Worm (Caenorhabditis elegans) whole organism, L2 larva: ENCODE data around the gene vha-1.

Experiments
- C34F6.9 ChIP-seq: fragments of 150-350 bp; optimal IDR thresholded peaks from 2 replicates; lab custom pipeline; 2014; ENCODE audit warnings: missing biosample characterization, missing genetic modification characterization
- F13H6.1 ChIP-seq: sonication (generic microtip); optimal IDR thresholded peaks from 2 replicates; lab custom pipeline; 2016; ENCODE audit warnings: missing genetic modification characterization, missing compliant biosample characterization
- ama-1 ChIP-seq: fragments of 150-350 bp; optimal IDR thresholded peaks from 2 replicates; lab custom pipeline; 2018; ENCODE audit warnings: inconsistent platforms
- blmp-1 ChIP-seq: sonication (generic microtip); optimal IDR thresholded peaks from 2 replicates; lab custom pipeline; 2017; ENCODE audit warnings: missing genetic modification characterization, mild to moderate bottlenecking, missing compliant biosample characterization, antibody characterized with exemption, moderate library complexity; ENCODE audit not compliant: insufficient read depth
- ceh-16 ChIP-seq: fragments of 150-350 bp; optimal IDR thresholded peaks from 2 replicates; lab custom pipeline; 2014; ENCODE audit warnings: missing biosample characterization, missing genetic modification characterization
- ceh-82 ChIP-seq: fragments of 150-350 bp; optimal IDR thresholded peaks from 2 replicates; lab custom pipeline; 2014; ENCODE audit warnings: missing biosample characterization, missing genetic modification characterization
- crh-2 ChIP-seq: sonication (generic microtip); optimal IDR thresholded peaks from 2 replicates; lab custom pipeline; 2017; ENCODE audit warnings: missing biosample characterization, missing genetic modification characterization
- elt-1 ChIP-seq: fragments of 150-350 bp; optimal IDR thresholded peaks from 2 replicates; lab custom pipeline; 2014; ENCODE audit warnings: missing biosample characterization, missing genetic modification characterization
- elt-3 ChIP-seq: sonication (generic microtip); optimal IDR thresholded peaks from 2 replicates; lab custom pipeline; 2017; ENCODE audit warnings: missing biosample characterization, missing genetic modification characterization
- fos-1 ChIP-seq: fragments of 150-350 bp; optimal IDR thresholded peaks from 2 replicates; lab custom pipeline; 2014; ENCODE audit warnings: missing biosample characterization, missing genetic modification characterization
- gmeb-1 ChIP-seq: fragments of 150-350 bp; optimal IDR thresholded peaks from 2 replicates; lab custom pipeline; 2014; ENCODE audit warnings: missing biosample characterization, missing genetic modification characterization
- lin-13 ChIP-seq: fragments of 150-350 bp; optimal IDR thresholded peaks from 2 replicates; lab custom pipeline; 2014; ENCODE audit warnings: missing biosample characterization, missing genetic modification reagents, missing genetic modification characterization
- lin-39 ChIP-seq: fragments of 150-350 bp; optimal IDR thresholded peaks from 2 replicates; lab custom pipeline; 2014; ENCODE audit warnings: missing biosample characterization, missing genetic modification reagents, missing genetic modification characterization
- lsy-2 ChIP-seq, 2 experiments: fragments of 150-350 bp in 1 of 2; sonication (generic microtip) in 1 of 2; optimal IDR thresholded peaks; 2 replicates each; lab custom pipeline; 2014 to 2017; ENCODE audit warnings: missing biosample characterization in 2 of 2, missing genetic modification characterization in 2 of 2
- mbf-1 ChIP-seq: sonication (generic microtip); optimal IDR thresholded peaks from 2 replicates; lab custom pipeline; 2017; ENCODE audit warnings: missing biosample characterization, missing genetic modification characterization
- mdl-1 ChIP-seq, 2 experiments: fragments of 150-350 bp in 1 of 2; sonication (generic microtip) in 1 of 2; optimal IDR thresholded peaks; 2 replicates each; lab custom pipeline; 2017; ENCODE audit warnings: missing biosample characterization in 2 of 2, missing genetic modification characterization in 2 of 2
- nhr-11 ChIP-seq: fragments of 150-350 bp; optimal IDR thresholded peaks from 2 replicates; lab custom pipeline; 2014; ENCODE audit warnings: missing biosample characterization, missing genetic modification characterization
- nhr-12 ChIP-seq: fragments of 150-350 bp; optimal IDR thresholded peaks from 2 replicates; lab custom pipeline; 2014; ENCODE audit warnings: missing biosample characterization, missing genetic modification characterization
- nhr-129 ChIP-seq: fragments of 150-350 bp; optimal IDR thresholded peaks from 2 replicates; lab custom pipeline; 2014; ENCODE audit warnings: missing biosample characterization, missing genetic modification characterization
- nhr-21 ChIP-seq: fragments of 150-350 bp; optimal IDR thresholded peaks from 2 replicates; lab custom pipeline; 2014; ENCODE audit warnings: missing biosample characterization, missing genetic modification characterization
- nhr-25 ChIP-seq: fragments of 150-350 bp; sonication (generic microtip); optimal IDR thresholded peaks from 3 replicates; lab custom pipeline; 2014; ENCODE audit warnings: missing biosample characterization, missing genetic modification characterization
- nhr-6 ChIP-seq: fragments of 150-350 bp; optimal IDR thresholded peaks from 2 replicates; lab custom pipeline; 2014; ENCODE audit warnings: missing biosample characterization, missing genetic modification characterization
- nhr-77 ChIP-seq: fragments of 150-350 bp; optimal IDR thresholded peaks from 2 replicates; lab custom pipeline; 2014; ENCODE audit warnings: missing biosample characterization, missing genetic modification characterization
- peb-1 ChIP-seq: fragments of 150-350 bp; optimal IDR thresholded peaks from 2 replicates; lab custom pipeline; 2014; ENCODE audit warnings: missing biosample characterization, missing genetic modification characterization
- sem-4 ChIP-seq: fragments of 150-350 bp; optimal IDR thresholded peaks from 2 replicates; lab custom pipeline; 2014; ENCODE audit warnings: missing biosample characterization, missing genetic modification reagents, missing genetic modification characterization
- skn-1 ChIP-seq: sonication (generic microtip); optimal IDR thresholded peaks from 2 replicates; lab custom pipeline; 2017; ENCODE audit warnings: missing biosample characterization, missing genetic modification characterization
- sma-3 ChIP-seq: sonication (generic microtip); optimal IDR thresholded peaks from 2 replicates; lab custom pipeline; 2016; ENCODE audit warnings: missing genetic modification reagents, missing genetic modification characterization, missing compliant biosample characterization
- sma-9 ChIP-seq, 2 experiments: fragments of 150-350 bp in 1 of 2; sonication (generic microtip) in 1 of 2; optimal IDR thresholded peaks; 2 replicates each; lab custom pipeline; 2014 to 2016; ENCODE audit warnings: missing genetic modification characterization in 2 of 2, mild to moderate bottlenecking in 1 of 2, missing biosample characterization in 1 of 2, missing compliant biosample characterization in 1 of 2, missing genetic modification reagents in 1 of 2, moderate library complexity in 1 of 2
- snpc-4 ChIP-seq: fragments of 150-350 bp; optimal IDR thresholded peaks from 2 replicates; lab custom pipeline; 2014; ENCODE audit warnings: missing biosample characterization, missing genetic modification characterization
- unc-55 ChIP-seq: fragments of 150-350 bp; sonication (generic microtip); optimal IDR thresholded peaks from 3 replicates; lab custom pipeline; 2014; ENCODE audit warnings: missing biosample characterization, missing genetic modification reagents, missing genetic modification characterization
- unc-62 ChIP-seq: fragments of 150-350 bp; optimal IDR thresholded peaks from 2 replicates; lab custom pipeline; 2014; ENCODE audit warnings: missing biosample characterization, missing genetic modification reagents, missing genetic modification characterization
- ztf-1 ChIP-seq: fragments of 200-800 bp; sonication (Bioruptor generic); conservative IDR thresholded peaks from 2 replicates; pipeline ENCODE4 v1.3.6; 2022; ENCODE audit warnings: missing genetic modification characterization, missing compliant biosample characterization

The vha-1 gene

ce11 chrIII:9744525-9744924 is 36.5 kb upstream of the vha-1 start:
- TF ChIP-seq sma-9 (GFP tag; optimal IDR thresholded peaks at IDR 0.05; lab: Kevin White, UChicago) (peak; percentile 10), sma-9 (tag; optimal IDR thresholded peaks at IDR 0.05; lab: Kevin White, UChicago) (no peak), nhr-129 (tag; lab: Kevin White, UChicago) (peak; percentile 59), nhr-25 (no peak), lin-39 (no peak), C34F6.9 (tag; lab: Kevin White, UChicago) (peak; percentile 41), lsy-2 (tag; optimal IDR thresholded peaks at IDR 0.05; lab: Kevin White, UChicago) (peak in 1 of 2 experiments; percentile 16), F13H6.1 (tag; lab: Kevin White, UChicago) (peak; percentile 72)

- TF ChIP-seq mbf-1 (tag; lab: Kevin White, UChicago), result no peak
- TF ChIP-seq lin-39, result no peak
- no peak for TF ChIP-seq ceh-82
- no peak for TF ChIP-seq crh-2 (tag; lab: Kevin White, UChicago)
- TF ChIP-seq nhr-77 (tag; lab: Kevin White, UChicago), result no peak
- no peak for TF ChIP-seq elt-3 (tag; lab: Kevin White, UChicago)
- no peak for TF ChIP-seq skn-1 (tag; lab: Kevin White, UChicago)
- no peak for TF ChIP-seq gmeb-1 (tag; lab: Kevin White, UChicago)
- TF ChIP-seq unc-55 (GFP tag; lab: Kevin White, UChicago), result no peak
- TF ChIP-seq nhr-21 (tag; lab: Kevin White, UChicago), result no peak
- no peak for TF ChIP-seq snpc-4 (tag; lab: Kevin White, UChicago)
- TF ChIP-seq ceh-16, result no peak
- TF ChIP-seq unc-62, result no peak
- TF ChIP-seq nhr-129 (tag; lab: Kevin White, UChicago), result no peak
- no peak for TF ChIP-seq mdl-1 (tag; optimal IDR thresholded peaks at IDR 0.05; lab: Kevin White, UChicago)
Measured at ce11 chrIII:9745333-9745897, 35.6 kb upstream of the vha-1 start.

ce11 chrIII:9746665-9747064 is 34.4 kb upstream of the vha-1 start:
- no peak for TF ChIP-seq ceh-16
- TF ChIP-seq ceh-82, result no peak
- no peak for TF ChIP-seq ama-1
- TF ChIP-seq sma-9 (GFP tag; optimal IDR thresholded peaks at IDR 0.05; lab: Kevin White, UChicago), result no peak
- no peak for TF ChIP-seq sma-9 (tag; optimal IDR thresholded peaks at IDR 0.05; lab: Kevin White, UChicago)
- TF ChIP-seq ztf-1 (GFP tag; lab: Robert Waterston, UW), result no peak
- no peak for TF ChIP-seq blmp-1 (tag; lab: Kevin White, UChicago)
- no peak for TF ChIP-seq peb-1 (tag; lab: Kevin White, UChicago)
- no peak for TF ChIP-seq elt-1

DNA sequence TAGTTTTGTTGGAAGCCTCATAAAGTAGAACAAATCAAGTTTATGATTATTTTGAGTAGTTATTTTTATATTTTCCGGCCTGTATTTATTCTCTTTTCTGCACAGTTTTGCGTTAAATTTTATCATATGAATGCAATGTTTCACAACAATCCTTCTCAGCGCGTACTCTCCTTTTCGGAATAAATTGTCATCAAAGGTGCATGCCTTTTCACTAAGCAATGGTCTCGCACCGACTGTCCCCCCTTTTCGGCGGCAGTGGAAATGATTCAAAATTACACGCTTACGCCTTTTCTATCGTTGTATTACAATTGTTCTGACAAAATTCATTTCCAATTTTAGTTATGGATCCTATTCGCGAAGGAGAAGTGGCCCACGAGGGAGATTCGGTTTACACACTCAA is 33.9 kb upstream of the vha-1 start, which contains the start of the genes iff-1 and cdk-1:
iff-1 (minus strand) TSS at position 61 of the 400 bp plus-strand sequence.
cdk-1 (plus strand) TSS at position 340 of the 400 bp plus-strand sequence.
- TF ChIP-seq lin-13 (GFP tag; lab: Kevin White, UChicago) (peak; percentile 0), blmp-1 (tag; lab: Kevin White, UChicago) (no peak), sma-3 (GFP tag; lab: Kevin White, UChicago) (no peak), unc-55 (GFP tag; lab: Kevin White, UChicago) (peak; percentile 77), C34F6.9 (tag; lab: Kevin White, UChicago) (peak; percentile 32), nhr-129 (tag; lab: Kevin White, UChicago) (peak; percentile 78), lsy-2 (tag; optimal IDR thresholded peaks at IDR 0.05; lab: Kevin White, UChicago) (peak in 1 of 2 experiments; percentile 66), fos-1 (tag; lab: Kevin White, UChicago) (peak; percentile 25), gmeb-1 (tag; lab: Kevin White, UChicago) (peak; percentile 83), nhr-12 (tag; lab: Kevin White, UChicago) (no peak)

DNA sequence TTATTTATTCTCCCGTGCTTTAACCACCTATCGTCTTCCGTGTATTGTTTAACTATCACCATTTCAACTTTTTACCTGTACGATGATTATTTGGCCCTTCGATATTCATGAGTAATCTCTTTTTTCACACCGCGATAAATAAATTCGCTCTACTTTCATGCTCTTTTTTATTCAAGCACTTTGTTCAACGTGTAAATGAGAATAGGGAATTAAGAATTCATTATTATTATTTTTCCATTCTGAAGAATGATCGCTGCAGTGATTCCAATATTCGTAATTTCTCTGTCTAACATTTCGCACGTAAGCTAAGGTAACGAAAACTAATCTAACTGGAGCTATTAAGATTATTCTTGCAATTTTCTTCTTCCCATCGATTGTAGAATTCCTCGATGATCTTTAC is 32.4 kb upstream of the vha-1 start, which contains the start of gene T05G5.4:
T05G5.4 (plus strand) TSS at position 241 of the 400 bp plus-strand sequence.
- TF ChIP-seq unc-62 (no peak), nhr-6 (tag; lab: Kevin White, UChicago) (no peak), sem-4 (tag; lab: Kevin White, UChicago) (no peak), blmp-1 (tag; lab: Kevin White, UChicago) (no peak), nhr-11 (no peak)
